Worm (Caenorhabditis elegans) whole organism, early embryonic: ENCODE data around the gene F54C9.11.

ENCODE experiments used
- B0310.2 ChIP-seq: sonication (generic microtip); optimal IDR thresholded peaks from 2 replicates; lab custom pipeline; 2016; ENCODE audit warnings: mild to moderate bottlenecking, missing genetic modification characterization, missing compliant biosample characterization
- F13C5.2 ChIP-seq: sonication (generic microtip); optimal IDR thresholded peaks from 2 replicates; lab custom pipeline; 2017; ENCODE audit warnings: mild to moderate bottlenecking, missing genetic modification characterization, inconsistent platforms, missing compliant biosample characterization
- aly-1 ChIP-seq: sonication (generic microtip); optimal IDR thresholded peaks from 2 replicates; lab custom pipeline; 2016; ENCODE audit warnings: missing genetic modification characterization, missing compliant biosample characterization
- ama-1 ChIP-seq: fragments of 150-350 bp; optimal IDR thresholded peaks from 2 replicates; lab custom pipeline; 2014
- ceh-13 ChIP-seq: fragments of 200-800 bp; sonication (Bioruptor generic); optimal IDR thresholded peaks from 2 replicates; lab custom pipeline; 2018; ENCODE audit warnings: mild to moderate bottlenecking, missing genetic modification characterization, missing compliant biosample characterization
- ceh-36 ChIP-seq: sonication (generic microtip); optimal IDR thresholded peaks from 2 replicates; lab custom pipeline; 2016; ENCODE audit warnings: missing genetic modification characterization, inconsistent platforms, missing compliant biosample characterization
- ets-7 ChIP-seq: sonication (generic microtip); optimal IDR thresholded peaks from 2 replicates; lab custom pipeline; 2016; ENCODE audit warnings: missing genotype, missing genetic modification characterization, missing compliant biosample characterization
- flt-1 ChIP-seq: fragments of 200-800 bp; sonication (Bioruptor generic); IDR thresholded peaks from 2 replicates; pipeline ENCODE4 v1.3.6; 2022; ENCODE audit warnings: missing genetic modification characterization, missing compliant biosample characterization
- hmbx-1 ChIP-seq: sonication (generic microtip); optimal IDR thresholded peaks from 2 replicates; lab custom pipeline; 2016; ENCODE audit warnings: mild to moderate bottlenecking, missing genetic modification characterization, missing compliant biosample characterization
- hmg-4 ChIP-seq: fragments of 200-800 bp; sonication (Bioruptor generic); optimal IDR thresholded peaks from 2 replicates; lab custom pipeline; 2018; ENCODE audit warnings: mild to moderate bottlenecking, missing genetic modification characterization, missing compliant biosample characterization
- hnd-1 ChIP-seq: sonication (generic microtip); optimal IDR thresholded peaks from 2 replicates; lab custom pipeline; 2016; ENCODE audit warnings: missing genetic modification characterization, missing compliant biosample characterization
- pes-1 ChIP-seq: fragments of 200-800 bp; sonication (Bioruptor generic); IDR thresholded peaks from 2 replicates; pipeline ENCODE4 v1.3.6; 2022; ENCODE audit warnings: missing genetic modification reagents, missing genetic modification characterization, missing compliant biosample characterization
- scrt-1 ChIP-seq: fragments of 200-800 bp; sonication (Bioruptor generic); IDR thresholded peaks from 2 replicates; pipeline ENCODE4 v1.3.6; 2022; ENCODE audit warnings: missing genetic modification characterization, missing compliant biosample characterization
- sea-1 ChIP-seq: fragments of 200-800 bp; sonication (Bioruptor generic); conservative IDR thresholded peaks from 2 replicates; pipeline ENCODE4 v1.3.6; 2022; ENCODE audit warnings: missing genetic modification characterization, missing compliant biosample characterization
- tbx-11 ChIP-seq: fragments of 200-800 bp; sonication (Bioruptor generic); IDR thresholded peaks from 2 replicates; pipeline ENCODE4 v1.3.6; 2022; ENCODE audit warnings: missing genetic modification characterization, missing compliant biosample characterization
- tbx-37 ChIP-seq: fragments of 200-800 bp; sonication (Bioruptor generic); conservative IDR thresholded peaks from 2 replicates; pipeline ENCODE4 v1.3.6; 2022; ENCODE audit warnings: missing genetic modification reagents, missing genetic modification characterization, missing compliant biosample characterization
- tra-4 ChIP-seq: sonication (generic microtip); optimal IDR thresholded peaks from 2 replicates; lab custom pipeline; 2017; ENCODE audit warnings: missing genetic modification characterization, missing compliant biosample characterization

Gene F54C9.11

DNA sequence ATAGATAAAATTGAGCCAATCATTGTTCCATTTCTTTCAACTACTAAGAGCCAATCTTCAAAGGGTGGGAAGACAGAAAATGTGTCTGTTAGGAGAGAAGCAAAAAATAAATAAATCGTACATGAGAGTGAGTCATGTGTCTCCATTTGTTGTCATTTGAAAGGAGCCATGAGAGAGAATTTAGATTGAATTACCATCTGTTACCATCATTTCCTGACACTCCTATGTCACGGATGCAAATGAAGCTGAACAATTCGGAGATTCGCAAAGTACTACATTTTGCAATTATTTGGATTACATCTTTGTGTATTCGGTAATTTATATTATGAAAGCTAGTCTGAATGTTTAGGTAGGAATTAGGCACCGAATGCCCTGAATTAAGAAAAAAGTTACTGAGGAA, 3.6 kb upstream of the F54C9.11 start:
- TF ChIP-seq B0310.2 (tag; lab: Kevin White, UChicago) = no peak
- no peak for TF ChIP-seq tbx-11 (GFP tag; lab: Robert Waterston, UW)
- TF ChIP-seq ceh-36 (tag; lab: Kevin White, UChicago) = no peak
- TF ChIP-seq tbx-37 (GFP tag; lab: Robert Waterston, UW) = no peak
- TF ChIP-seq F13C5.2 (tag; lab: Kevin White, UChicago) = no peak
- TF ChIP-seq hmg-4 (GFP tag; lab: Kevin White, UChicago) = no peak
- TF ChIP-seq sea-1 (GFP tag; lab: Robert Waterston, UW) = no peak
- no peak for TF ChIP-seq ets-7 (tag; lab: Kevin White, UChicago)
- no peak for TF ChIP-seq aly-1 (tag; lab: Kevin White, UChicago)
- no peak for TF ChIP-seq flt-1
- TF ChIP-seq tra-4 (tag; lab: Kevin White, UChicago) = no peak
- TF ChIP-seq hnd-1 (tag; lab: Kevin White, UChicago) = no peak
- TF ChIP-seq pes-1 (GFP tag; lab: Robert Waterston, UW) = no peak
- no peak for TF ChIP-seq ceh-13 (GFP tag; lab: Kevin White, UChicago)
- TF ChIP-seq scrt-1 (GFP tag; lab: Robert Waterston, UW) = no peak
- TF ChIP-seq ama-1 = no peak
- no peak for TF ChIP-seq hmbx-1

DNA sequence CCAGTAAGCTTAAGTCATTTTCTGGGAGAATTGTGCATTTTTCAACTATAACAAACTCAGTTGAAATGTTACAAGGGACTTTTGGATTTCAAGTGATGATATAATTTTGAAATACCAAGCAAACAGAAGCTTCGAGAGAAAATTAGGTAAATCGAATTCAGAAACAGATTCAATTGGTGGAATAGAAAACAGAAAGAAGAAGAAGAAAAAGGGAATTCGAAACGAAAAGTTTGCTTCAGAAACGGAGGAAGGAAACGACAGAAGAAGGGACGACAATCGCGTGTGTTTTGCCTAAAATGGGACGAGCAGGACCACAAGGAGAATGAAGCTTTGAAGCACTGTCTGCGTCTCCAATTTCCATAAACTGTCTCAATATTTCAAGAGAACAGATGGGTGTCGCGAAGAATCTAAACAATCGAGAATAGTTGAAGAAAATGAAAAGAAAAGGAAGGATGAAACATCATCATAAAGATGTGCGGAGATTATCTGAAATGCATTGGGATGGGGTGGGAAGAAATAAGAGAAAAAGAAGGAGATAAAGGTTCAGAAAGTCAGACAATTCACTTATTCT, 2.9 kb upstream of the F54C9.11 start:
- TF ChIP-seq aly-1 (tag; lab: Kevin White, UChicago) = no peak
- TF ChIP-seq tbx-37 (GFP tag; lab: Robert Waterston, UW) = no peak
- no peak for TF ChIP-seq sea-1 (GFP tag; lab: Robert Waterston, UW)
- TF ChIP-seq scrt-1 (GFP tag; lab: Robert Waterston, UW) = no peak
- TF ChIP-seq ama-1 = no peak
- no peak for TF ChIP-seq ceh-13 (GFP tag; lab: Kevin White, UChicago)
- TF ChIP-seq flt-1 = no peak
- TF ChIP-seq hmg-4 (GFP tag; lab: Kevin White, UChicago) = no peak
- no peak for TF ChIP-seq B0310.2 (tag; lab: Kevin White, UChicago)
- TF ChIP-seq hmbx-1 = no peak
- no peak for TF ChIP-seq tbx-11 (GFP tag; lab: Robert Waterston, UW)
- no peak for TF ChIP-seq ceh-36 (tag; lab: Kevin White, UChicago)
- TF ChIP-seq tra-4 (tag; lab: Kevin White, UChicago) = no peak
- no peak for TF ChIP-seq pes-1 (GFP tag; lab: Robert Waterston, UW)

ce11 chrII:8585921-8586320, 1.0 kb upstream of the F54C9.11 start:
- TF ChIP-seq B0310.2 (tag; lab: Kevin White, UChicago) (no peak), flt-1 (no peak)

DNA sequence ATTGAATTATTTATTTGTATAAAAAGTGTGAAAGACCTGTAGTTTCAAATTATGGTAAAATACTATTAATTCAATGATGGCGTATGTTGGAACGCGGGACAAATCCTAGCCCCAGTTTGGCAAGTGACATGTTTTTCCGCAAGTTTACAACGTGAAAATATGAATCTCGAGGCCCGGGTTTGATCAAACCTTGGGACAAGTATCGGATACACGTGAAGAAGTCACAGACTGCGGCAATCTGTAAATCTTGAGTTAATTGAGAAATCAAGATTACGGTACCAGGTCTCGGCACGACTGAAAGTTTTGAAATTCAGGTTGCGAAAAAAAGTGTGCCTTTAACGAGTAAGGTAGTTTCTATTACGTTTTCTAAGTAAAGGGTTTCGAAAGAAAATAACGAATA, 1.9 kb downstream of the F54C9.11 start:
- peak; percentile 54 for TF ChIP-seq ama-1
- no peak for TF ChIP-seq ets-7 (tag; lab: Kevin White, UChicago)

ce11 chrII:8581700-8582099, 3.2 kb downstream of the F54C9.11 start, which contains the start of gene arl-1:
arl-1 (plus strand) TSS chrII:8582000.
- TF ChIP-seq ceh-36 (tag; lab: Kevin White, UChicago) (no peak), hmbx-1 (no peak), tbx-11 (GFP tag; lab: Robert Waterston, UW) (no peak), tra-4 (tag; lab: Kevin White, UChicago) (no peak), pes-1 (GFP tag; lab: Robert Waterston, UW) (no peak), B0310.2 (tag; lab: Kevin White, UChicago) (no peak), flt-1 (no peak)

DNA sequence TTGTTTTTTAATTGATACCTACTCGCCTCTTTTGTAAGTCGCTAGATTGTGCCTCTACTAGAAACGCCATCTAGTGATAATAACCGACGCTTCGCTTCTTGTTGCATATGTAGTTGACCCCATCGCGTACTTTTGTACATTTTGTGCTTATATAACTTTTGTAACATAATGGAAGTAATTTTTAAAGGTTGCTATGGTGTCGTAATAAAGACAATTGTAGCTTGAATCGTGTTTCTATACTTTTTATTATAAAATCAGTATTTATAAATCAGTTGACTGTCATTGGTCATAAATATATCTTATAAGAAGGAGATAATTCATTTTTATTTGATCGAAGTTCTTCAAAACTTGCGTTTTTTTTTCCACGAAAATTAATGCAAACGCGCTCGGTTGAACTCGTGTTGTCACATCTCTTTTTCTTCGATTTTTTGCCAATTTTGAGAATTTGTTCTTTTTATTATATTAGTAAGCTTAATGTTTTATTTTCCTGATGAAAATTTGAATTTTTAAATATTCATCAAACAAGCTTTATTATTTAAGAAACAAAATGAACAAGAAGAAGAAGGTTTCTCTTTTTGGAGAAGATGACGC, 7.3 kb downstream of the F54C9.11 start, which contains the start of gene F54C9.9:
F54C9.9 (plus strand) TSS at position 541 of the 591 bp plus-strand sequence.
- TF ChIP-seq scrt-1 (GFP tag; lab: Robert Waterston, UW) (no peak), pes-1 (GFP tag; lab: Robert Waterston, UW) (no peak), flt-1 (no peak), ets-7 (tag; lab: Kevin White, UChicago) (no peak), hmbx-1 (no peak), tbx-37 (GFP tag; lab: Robert Waterston, UW) (no peak), F13C5.2 (tag; lab: Kevin White, UChicago) (no peak), aly-1 (tag; lab: Kevin White, UChicago) (no peak), hmg-4 (GFP tag; lab: Kevin White, UChicago) (no peak), B0310.2 (tag; lab: Kevin White, UChicago) (no peak), ceh-13 (GFP tag; lab: Kevin White, UChicago) (no peak), ceh-36 (tag; lab: Kevin White, UChicago) (no peak)

DNA sequence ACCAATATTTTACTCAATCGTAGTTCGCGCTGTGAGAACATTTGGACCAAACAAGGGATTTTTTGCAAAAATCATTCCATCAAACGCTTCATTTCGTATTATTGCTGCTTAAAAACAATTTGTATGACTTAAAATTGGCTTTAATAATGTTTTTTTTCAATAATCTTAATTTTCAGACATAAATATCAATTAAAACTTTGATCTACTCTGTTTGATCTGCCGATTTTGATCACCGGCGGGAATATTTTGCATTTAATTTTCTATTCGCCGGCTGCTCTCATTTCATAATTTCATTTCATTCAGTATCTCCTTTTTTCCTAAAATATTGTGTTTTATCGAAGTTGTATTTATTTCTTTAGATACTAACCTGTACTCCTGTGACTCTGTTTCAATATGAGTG, 9.7 kb downstream of the F54C9.11 start, which contains the start of gene puf-5:
puf-5 (plus strand) TSS at position 358 of the 400 bp plus-strand sequence.
- no peak for TF ChIP-seq ama-1
- no peak for TF ChIP-seq hmbx-1
- no peak for TF ChIP-seq F13C5.2 (tag; lab: Kevin White, UChicago)
- TF ChIP-seq B0310.2 (tag; lab: Kevin White, UChicago) = no peak
- no peak for TF ChIP-seq tbx-11 (GFP tag; lab: Robert Waterston, UW)
- no peak for TF ChIP-seq aly-1 (tag; lab: Kevin White, UChicago)
- TF ChIP-seq scrt-1 (GFP tag; lab: Robert Waterston, UW) = no peak
- no peak for TF ChIP-seq tra-4 (tag; lab: Kevin White, UChicago)
- TF ChIP-seq hnd-1 (tag; lab: Kevin White, UChicago) = no peak
- no peak for TF ChIP-seq flt-1
- TF ChIP-seq ets-7 (tag; lab: Kevin White, UChicago) = no peak
- TF ChIP-seq ceh-13 (GFP tag; lab: Kevin White, UChicago) = no peak
- TF ChIP-seq tbx-37 (GFP tag; lab: Robert Waterston, UW) = no peak
- no peak for TF ChIP-seq pes-1 (GFP tag; lab: Robert Waterston, UW)
- no peak for TF ChIP-seq sea-1 (GFP tag; lab: Robert Waterston, UW)
- TF ChIP-seq ceh-36 (tag; lab: Kevin White, UChicago) = no peak
- TF ChIP-seq hmg-4 (GFP tag; lab: Kevin White, UChicago) = no peak
